Fruit fly (Drosophila melanogaster) whole organism, embryonic: ENCODE measurements around the gene alphaKap4.

Source experiments
- Asciz ChIP-seq: fragments of 200-800 bp; sonication (Bioruptor generic); optimal IDR thresholded peaks from 2 replicates; lab custom pipeline; 2017; ENCODE audit warnings: missing biosample characterization, mild to moderate bottlenecking, missing genetic modification characterization, missing genetic modification reagents
- Atf3 ChIP-seq: fragments of 200-800 bp; sonication (Bioruptor generic); optimal IDR thresholded peaks from 3 replicates; lab custom pipeline; 2016; ENCODE audit warnings: missing biosample characterization, missing genetic modification characterization
- Bgb ChIP-seq: fragments of 200-800 bp; sonication (Bioruptor generic); IDR thresholded peaks from 2 replicates; pipeline ENCODE4 v1.3.6; 2022; ENCODE audit warnings: missing biosample characterization, missing genetic modification characterization; ENCODE audit not compliant: partially characterized antibody
- CG10654 ChIP-seq: fragments of 200-800 bp; sonication (Bioruptor generic); optimal IDR thresholded peaks from 2 replicates; lab custom pipeline; 2016; ENCODE audit warnings: missing biosample characterization, missing genetic modification characterization
- CG1233 ChIP-seq: fragments of 200-800 bp; sonication (Bioruptor generic); optimal IDR thresholded peaks from 4 replicates; lab custom pipeline; 2018; ENCODE audit warnings: missing biosample characterization, mild to moderate bottlenecking, missing genetic modification characterization
- CG14965 ChIP-seq: fragments of 200-800 bp; sonication (Bioruptor generic); optimal IDR thresholded peaks from 2 replicates; lab custom pipeline; 2016; ENCODE audit warnings: missing biosample characterization, missing genetic modification characterization, borderline replicate concordance
- CG15269 ChIP-seq: fragments of 200-800 bp; sonication (Bioruptor generic); optimal IDR thresholded peaks from 2 replicates; lab custom pipeline; 2018; ENCODE audit warnings: missing biosample characterization, mild to moderate bottlenecking, missing genetic modification characterization, moderate library complexity
- CG1529 ChIP-seq: fragments of 200-800 bp; sonication (Bioruptor generic); optimal IDR thresholded peaks from 3 replicates; lab custom pipeline; 2018; ENCODE audit warnings: missing biosample characterization, missing genetic modification characterization
- CG18262 ChIP-seq: fragments of 200-800 bp; optimal IDR thresholded peaks from 3 replicates; lab custom pipeline; 2019; ENCODE audit warnings: missing biosample characterization, mild to moderate bottlenecking, missing genetic modification characterization, moderate library complexity
- CG18764 ChIP-seq: fragments of 200-800 bp; sonication (Bioruptor generic); optimal IDR thresholded peaks from 3 replicates; lab custom pipeline; 2016; ENCODE audit warnings: missing biosample characterization, missing genetic modification characterization
- CG2120 ChIP-seq: fragments of 200-800 bp; sonication (Bioruptor generic); optimal IDR thresholded peaks from 3 replicates; lab custom pipeline; 2016; ENCODE audit warnings: missing biosample characterization, missing genetic modification characterization
- CG31224 ChIP-seq: fragments of 200-800 bp; sonication (Bioruptor generic); IDR thresholded peaks from 2 replicates; pipeline ENCODE4 v1.3.6; 2022; ENCODE audit warnings: missing biosample characterization, missing genetic modification characterization
- CG31441 ChIP-seq: fragments of 200-800 bp; sonication (Bioruptor generic); IDR thresholded peaks from 2 replicates; pipeline ENCODE4 v1.3.6; 2022; ENCODE audit warnings: missing biosample characterization, missing genetic modification characterization
- CG34422 ChIP-seq: fragments of 200-800 bp; sonication (Bioruptor generic); IDR thresholded peaks from 3 replicates; pipeline ENCODE4 v1.3.6; 2022; ENCODE audit warnings: missing biosample characterization, missing genetic modification characterization
- CG3726 ChIP-seq: fragments of 200-800 bp; sonication (Bioruptor generic); IDR thresholded peaks from 3 replicates; pipeline ENCODE4, ENCODE4 v1.3.6; 2022; ENCODE audit warnings: missing biosample characterization, missing genetic modification characterization
- CG4360 ChIP-seq: fragments of 200-800 bp; sonication (Bioruptor generic); IDR thresholded peaks from 2 replicates; pipeline ENCODE4 v1.3.6; 2022; ENCODE audit warnings: missing biosample characterization, missing genetic modification characterization
- CG5180 ChIP-seq: fragments of 200-800 bp; sonication (Bioruptor generic); optimal IDR thresholded peaks from 3 replicates; lab custom pipeline; 2017; ENCODE audit warnings: missing biosample characterization, missing genetic modification characterization, mild to moderate bottlenecking, moderate library complexity, missing genetic modification reagents
- CG8281 ChIP-seq: fragments of 200-800 bp; sonication (Bioruptor generic); optimal IDR thresholded peaks from 2 replicates; lab custom pipeline; 2018; ENCODE audit warnings: missing biosample characterization, mild to moderate bottlenecking, missing genetic modification characterization, moderate library complexity
- CG8765 ChIP-seq: fragments of 200-800 bp; sonication (Bioruptor generic); IDR thresholded peaks from 2 replicates; pipeline ENCODE4 v1.3.6; 2022; ENCODE audit warnings: missing biosample characterization, missing genetic modification characterization
- CG8944 ChIP-seq: fragments of 200-800 bp; sonication (Bioruptor generic); optimal IDR thresholded peaks from 3 replicates; lab custom pipeline; 2016; ENCODE audit warnings: missing biosample characterization, missing genetic modification characterization
- CG9817 ChIP-seq: fragments of 200-800 bp; sonication (Bioruptor generic); optimal IDR thresholded peaks from 2 replicates; lab custom pipeline; 2018; ENCODE audit warnings: missing biosample characterization, mild to moderate bottlenecking, missing genetic modification characterization, moderate library complexity
- Doc3 ChIP-seq: fragments of 200-800 bp; sonication (Bioruptor generic); IDR thresholded peaks from 3 replicates; pipeline ENCODE4 v1.3.6; 2022; ENCODE audit warnings: missing biosample characterization, missing genetic modification characterization; ENCODE audit not compliant: partially characterized antibody
- Ets65A ChIP-seq: fragments of 200-800 bp; sonication (Bioruptor generic); peaks from one replicate; lab custom pipeline; 2016; ENCODE audit warnings: missing biosample characterization, missing genetic modification characterization
- H15 ChIP-seq: fragments of 200-800 bp; sonication (Bioruptor generic); IDR thresholded peaks from 3 replicates; pipeline ENCODE4 v1.3.6; 2022; ENCODE audit warnings: missing biosample characterization, missing genetic modification characterization
- HmgD ChIP-seq: fragments of 200-800 bp; sonication (Bioruptor generic); optimal IDR thresholded peaks from 3 replicates; lab custom pipeline; 2016; ENCODE audit warnings: missing biosample characterization, missing genetic modification characterization
- Jarid2 ChIP-seq: fragments of 200-800 bp; sonication (Bioruptor generic); optimal IDR thresholded peaks from 3 replicates; lab custom pipeline; 2017; ENCODE audit warnings: mild to moderate bottlenecking, missing biosample characterization, missing genetic modification reagents, missing genetic modification characterization
- Max ChIP-seq: fragments of 200-800 bp; sonication (Bioruptor generic); optimal IDR thresholded peaks from 2 replicates; lab custom pipeline; 2016; ENCODE audit warnings: missing biosample characterization, mild to moderate bottlenecking, missing genetic modification characterization
- Mes4 ChIP-seq: fragments of 200-800 bp; sonication (Bioruptor generic); optimal IDR thresholded peaks from 2 replicates; lab custom pipeline; 2016; ENCODE audit warnings: missing biosample characterization, missing genetic modification characterization
- Sox100B ChIP-seq: fragments of 200-800 bp; sonication (Bioruptor generic); optimal IDR thresholded peaks from 3 replicates; lab custom pipeline; 2018; ENCODE audit warnings: missing biosample characterization, mild to moderate bottlenecking, missing genetic modification characterization
- Ssrp ChIP-seq: fragments of 200-800 bp; sonication (Bioruptor generic); optimal IDR thresholded peaks from 2 replicates; lab custom pipeline; 2018; ENCODE audit warnings: missing biosample characterization, mild to moderate bottlenecking, missing genetic modification characterization, moderate library complexity
- bcd ChIP-seq: fragments of 200-800 bp; sonication (Bioruptor generic); optimal IDR thresholded peaks from 2 replicates; lab custom pipeline; 2017; ENCODE audit warnings: missing biosample characterization, mild to moderate bottlenecking, missing genetic modification characterization
- croc ChIP-seq: fragments of 200-800 bp; sonication (Bioruptor generic); conservative IDR thresholded peaks from 3 replicates; pipeline ENCODE4 v1.3.6; 2022; ENCODE audit warnings: missing biosample characterization, missing genetic modification characterization
- danr ChIP-seq: fragments of 200-800 bp; sonication (Bioruptor generic); IDR thresholded peaks from 2 replicates; pipeline ENCODE4 v1.3.6; 2022; ENCODE audit warnings: missing biosample characterization, missing genetic modification characterization
- fd102C ChIP-seq: fragments of 200-800 bp; sonication (Bioruptor generic); optimal IDR thresholded peaks from 2 replicates; lab custom pipeline; 2018; ENCODE audit warnings: missing biosample characterization, mild to moderate bottlenecking, missing genetic modification characterization, moderate library complexity
- fd64A ChIP-seq: fragments of 200-800 bp; sonication (Bioruptor generic); optimal IDR thresholded peaks from 3 replicates; lab custom pipeline; 2018; ENCODE audit warnings: missing biosample characterization, mild to moderate bottlenecking, missing genetic modification characterization
- ftz-f1 ChIP-seq: fragments of 200-800 bp; sonication (Bioruptor generic); optimal IDR thresholded peaks from 2 replicates; lab custom pipeline; 2016; ENCODE audit warnings: missing biosample characterization, missing genetic modification characterization
- oc ChIP-seq: fragments of 200-800 bp; sonication (Bioruptor generic); optimal IDR thresholded peaks from 2 replicates; lab custom pipeline; 2018; ENCODE audit warnings: missing biosample characterization, mild to moderate bottlenecking, missing genetic modification characterization, moderate library complexity
- p53 ChIP-seq: fragments of 200-800 bp; sonication (Bioruptor generic); optimal IDR thresholded peaks from 2 replicates; lab custom pipeline; 2016; ENCODE audit warnings: missing biosample characterization, missing genetic modification characterization
- pan ChIP-seq, 4 experiments: fragments of >200 bp in 3 of 4; fragments of 200-800 bp in 1 of 4; sonication (Bioruptor generic) in 1 of 4; optimal IDR thresholded peaks in 3 of 4; IDR thresholded peaks in 1 of 4; 2 replicates each; pipeline versions ENCODE4 v1.3.6 to Lab custom; 2017 to 2022; ENCODE audit warnings: missing biosample characterization in 2 of 4, missing genetic modification characterization in 2 of 4, mixed read lengths in 1 of 4
- peb ChIP-seq: fragments of 200-800 bp; sonication (Bioruptor generic); IDR thresholded peaks from 2 replicates; pipeline ENCODE4 v1.3.6; 2022; ENCODE audit warnings: missing biosample characterization, missing genetic modification characterization
- run ChIP-seq: fragments of 200-800 bp; sonication (Bioruptor generic); optimal IDR thresholded peaks from 3 replicates; lab custom pipeline; 2018; ENCODE audit warnings: missing biosample characterization, mild to moderate bottlenecking, missing genetic modification characterization
- sima ChIP-seq: fragments of 200-800 bp; sonication (Bioruptor generic); optimal IDR thresholded peaks from 2 replicates; lab custom pipeline; 2016; ENCODE audit warnings: missing biosample characterization, missing genetic modification characterization
- sisA ChIP-seq: fragments of 200-800 bp; sonication (Bioruptor generic); IDR thresholded peaks from 2 replicates; pipeline ENCODE4 v1.3.6; 2022; ENCODE audit warnings: missing biosample characterization, missing genetic modification characterization
- slou ChIP-seq: fragments of 200-800 bp; sonication (Bioruptor generic); optimal IDR thresholded peaks from 3 replicates; lab custom pipeline; 2016; ENCODE audit warnings: missing biosample characterization, missing genetic modification characterization
- tgo ChIP-seq: fragments of 200-800 bp; sonication (Bioruptor generic); IDR thresholded peaks from 3 replicates; pipeline ENCODE4 v1.3.6; 2022; ENCODE audit warnings: missing biosample characterization, missing genetic modification characterization
- tll ChIP-seq, 2 experiments: fragments of 200-800 bp in 1 of 2; fragments of >200 bp in 1 of 2; sonication (Bioruptor generic) in 1 of 2; optimal IDR thresholded peaks; 2 replicates each; lab custom pipeline; 2017 to 2019; ENCODE audit warnings: missing biosample characterization in 2 of 2, missing genetic modification characterization in 2 of 2, mild to moderate bottlenecking in 1 of 2, moderate library complexity in 1 of 2
- unpg ChIP-seq: fragments of 200-800 bp; sonication (Bioruptor generic); optimal IDR thresholded peaks from 3 replicates; lab custom pipeline; 2018; ENCODE audit warnings: missing biosample characterization, mild to moderate bottlenecking, missing genetic modification characterization, moderate library complexity
- wor ChIP-seq: fragments of 200-800 bp; sonication (Bioruptor generic); IDR thresholded peaks from 2 replicates; pipeline ENCODE4 v1.3.6; 2022; ENCODE audit warnings: missing biosample characterization, missing genetic modification characterization
- zf30C ChIP-seq: fragments of 200-800 bp; sonication (Bioruptor generic); optimal IDR thresholded peaks from 3 replicates; lab custom pipeline; 2018; ENCODE audit warnings: missing biosample characterization, mild to moderate bottlenecking, missing genetic modification characterization

The alphaKap4 gene

DNA sequence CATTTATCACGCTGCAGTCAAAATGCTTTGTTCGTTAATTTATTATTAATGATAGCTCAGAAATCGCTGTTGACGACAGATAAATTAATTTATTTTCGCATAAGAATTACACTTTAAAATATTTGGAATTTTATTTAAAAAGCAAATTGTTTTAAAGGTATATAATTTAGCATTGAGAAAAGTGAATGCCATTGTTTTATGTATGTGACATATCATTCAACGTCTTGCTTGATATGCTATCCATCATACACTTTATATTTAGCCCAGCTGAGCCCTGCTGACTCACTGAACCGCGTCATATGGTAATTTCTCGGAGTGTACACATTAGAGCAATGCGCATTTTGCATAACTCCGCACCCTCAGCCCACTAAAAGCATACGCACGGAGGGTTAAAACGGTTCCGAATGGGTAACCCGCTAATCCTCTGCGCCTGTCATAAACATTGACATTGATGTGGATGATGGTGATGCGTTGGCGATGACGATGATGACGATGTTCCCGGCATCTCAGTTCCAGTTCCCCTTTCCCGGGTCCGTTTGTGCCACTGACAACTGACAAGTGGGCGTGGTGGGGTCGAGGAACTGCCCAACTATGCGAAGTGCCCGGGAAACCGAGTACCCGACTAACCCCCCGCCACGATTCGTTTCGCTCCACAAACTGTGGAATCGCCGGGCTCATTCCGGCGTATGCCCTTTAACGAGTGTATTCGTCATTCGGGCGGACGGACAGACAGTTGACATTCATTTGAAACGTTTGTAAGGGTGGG, 21.2 kb downstream of the alphaKap4 start (continued):
- TF ChIP-seq zf30C (GFP tag; lab: Kevin White, UChicago): peak; percentile 7
- no peak for TF ChIP-seq pan (optimal IDR thresholded peaks at IDR 0.05; lab: Kevin White, UChicago)
- TF ChIP-seq pan (GFP tag; optimal IDR thresholded peaks at IDR 0.05 in 1 of 2, IDR thresholded peaks at IDR 0.05 in 1 of 2): no peak
- no peak for TF ChIP-seq CG34422 (GFP tag; lab: Robert Waterston, UW)
- no peak for TF ChIP-seq CG1529 (GFP tag; lab: Kevin White, UChicago)
- no peak for TF ChIP-seq sima (GFP tag; lab: Kevin White, UChicago)
- peak; percentile 53 for TF ChIP-seq CG18262
- no peak for TF ChIP-seq p53 (GFP tag; lab: Kevin White, UChicago)
- TF ChIP-seq CG14965 (GFP tag; lab: Kevin White, UChicago): no peak
- no peak for TF ChIP-seq Asciz (GFP tag; lab: Kevin White, UChicago)
- TF ChIP-seq HmgD: no peak
- no peak for TF ChIP-seq danr (GFP tag; lab: Robert Waterston, UW)
- no peak for TF ChIP-seq wor (GFP tag; lab: Robert Waterston, UW)
- no peak for TF ChIP-seq ftz-f1
- no peak for TF ChIP-seq Bgb (GFP tag; lab: Robert Waterston, UW)
- TF ChIP-seq CG31224 (GFP tag; lab: Robert Waterston, UW): no peak
- no peak for TF ChIP-seq CG2120 (GFP tag; lab: Kevin White, UChicago)
- TF ChIP-seq CG15269: no peak
- TF ChIP-seq Doc3 (GFP tag; lab: Robert Waterston, UW): no peak
- TF ChIP-seq H15 (GFP tag; lab: Robert Waterston, UW): no peak
- TF ChIP-seq tll (GFP tag; optimal IDR thresholded peaks at IDR 0.05; lab: Kevin White, UChicago): no peak
- TF ChIP-seq tgo: no peak
- no peak for TF ChIP-seq Max (GFP tag; lab: Kevin White, UChicago)
- no peak for TF ChIP-seq CG8281 (tag; lab: Kevin White, UChicago)
- no peak for TF ChIP-seq CG10654 (GFP tag; lab: Kevin White, UChicago)
- no peak for TF ChIP-seq oc
- no peak for TF ChIP-seq run (tag; lab: Kevin White, UChicago)
- no peak for TF ChIP-seq CG18764
- no peak for TF ChIP-seq CG8944 (GFP tag; lab: Kevin White, UChicago)
- no peak for TF ChIP-seq CG5180 (GFP tag; lab: Kevin White, UChicago)

dm6 chr3L:5988675-5989074, 22.1 kb downstream of the alphaKap4 start:
- TF ChIP-seq Atf3 (GFP tag; lab: Kevin White, UChicago): peak; percentile 4
- TF ChIP-seq CG1233 (GFP tag; lab: Kevin White, UChicago): peak; percentile 20
- peak; percentile 23; the same call in 1 of the 2 replicates for TF ChIP-seq CG4360
- TF ChIP-seq Ssrp: peak; percentile 34
- peak; percentile 24 for TF ChIP-seq unpg (GFP tag; lab: Kevin White, UChicago)
- peak; percentile 79 for TF ChIP-seq sisA (GFP tag; lab: Robert Waterston, UW)
- no peak for TF ChIP-seq CG9817
- no peak for TF ChIP-seq fd102C (GFP tag; lab: Kevin White, UChicago)
- TF ChIP-seq CG3726 (GFP tag; lab: Robert Waterston, UW): peak; percentile 70; the same call in 2 of the 3 replicates
- TF ChIP-seq croc (GFP tag; lab: Robert Waterston, UW): peak; percentile 43; the same call in 2 of the 3 replicates
- TF ChIP-seq fd64A (GFP tag; lab: Kevin White, UChicago): peak; percentile 9
- peak; percentile 25; the same call in 1 of the 2 replicates for TF ChIP-seq CG31441
- no peak for TF ChIP-seq slou (GFP tag; lab: Kevin White, UChicago)
- TF ChIP-seq CG8765 (GFP tag; lab: Robert Waterston, UW): peak; percentile 61; the same call in 1 of the 2 replicates
- TF ChIP-seq bcd: peak; percentile 56
- TF ChIP-seq peb (GFP tag; lab: Robert Waterston, UW): peak; percentile 18; the same call in 1 of the 2 replicates
- TF ChIP-seq Mes4 (GFP tag; lab: Kevin White, UChicago): peak; percentile 19
- TF ChIP-seq Ets65A (GFP tag; lab: Kevin White, UChicago): peak; percentile 87
- peak; percentile 31 for TF ChIP-seq Jarid2
- TF ChIP-seq Sox100B (GFP tag; lab: Kevin White, UChicago): peak; percentile 46
